Worm (Caenorhabditis elegans): ENCODE measurements around the gene F54D10.4.
A peak's percentile ranks its signal among the peaks of the same experiment; 100 is the strongest.

The F54D10.4 gene

ce11 chrII:3808104-3808503, 1.2 kb upstream of the F54D10.4 start, which contains the start of gene F54D10.5 (continued):
- TF ChIP-seq unc-62 (GFP tag; optimal IDR thresholded peaks at IDR 0.05 in 1 of 2) (no peak), unc-62 (tag; optimal IDR thresholded peaks at IDR 0.05) (no peak), dmd-8 (GFP tag; IDR thresholded peaks at IDR 0.05) (no peak), ces-1 (GFP tag; optimal IDR thresholded peaks at IDR 0.05) (no peak), snpc-4 (tag; optimal IDR thresholded peaks at IDR 0.05) (no peak), rbr-2 (tag; optimal IDR thresholded peaks at IDR 0.05) (peak; percentile 63), fos-1 (tag; optimal IDR thresholded peaks at IDR 0.05) (peak; percentile 7), cey-2 (tag; optimal IDR thresholded peaks at IDR 0.05; ENCODE audit: borderline replicate concordance, insufficient read depth) (no peak), nhr-28 (tag; optimal IDR thresholded peaks at IDR 0.05) (peak; percentile 28), set-16 (GFP tag; IDR thresholded peaks at IDR 0.05) (no peak), daf-8 (GFP tag; IDR thresholded peaks at IDR 0.05) (no peak), lin-13 (GFP tag; optimal IDR thresholded peaks at IDR 0.05) (peak; percentile 31), php-3 (GFP tag; IDR thresholded peaks at IDR 0.05) (no peak), lin-29 (GFP tag; IDR thresholded peaks at IDR 0.05) (no peak), hlh-30 (tag; optimal IDR thresholded peaks at IDR 0.05; ENCODE audit: insufficient read depth) (no peak), nhr-10 (tag; optimal IDR thresholded peaks at IDR 0.05) (no peak), nhr-11 (tag; optimal IDR thresholded peaks at IDR 0.05) (no peak), mxl-2 (GFP tag; conservative IDR thresholded peaks at IDR 0.05) (no peak), ztf-7 (tag; optimal IDR thresholded peaks at IDR 0.05) (no peak), attf-4 (tag; optimal IDR thresholded peaks at IDR 0.05) (no peak), ZK546.5 (tag; optimal IDR thresholded peaks at IDR 0.05) (no peak), pha-4 (GFP tag; IDR thresholded peaks at IDR 0.05) (peak; percentile 35; the same call in 1 of the 2 replicates), pha-4 (tag; optimal IDR thresholded peaks at IDR 0.05) (no peak), F37D6.2 (tag; optimal IDR thresholded peaks at IDR 0.05) (no peak), hif-1 (tag; optimal IDR thresholded peaks at IDR 0.05) (peak in 1 of 2 experiments; percentile 18), F49E8.2 (tag; optimal IDR thresholded peaks at IDR 0.05; ENCODE audit: borderline replicate concordance) (no peak), gei-8 (GFP tag; optimal IDR thresholded peaks at IDR 0.05) (no peak), R02D3.7 (tag; optimal IDR thresholded peaks at IDR 0.05) (peak; percentile 95), hmg-1.1 (GFP tag; IDR thresholded peaks at IDR 0.05) (peak; percentile 51; the same call in 1 of the 2 replicates), ZK337.2 (GFP tag; IDR thresholded peaks at IDR 0.05) (no peak), duxl-1 (tag; optimal IDR thresholded peaks at IDR 0.05; ENCODE audit: poor library complexity) (peak; percentile 84), daf-19 (GFP tag; conservative IDR thresholded peaks at IDR 0.05) (no peak), jun-1 (tag; optimal IDR thresholded peaks at IDR 0.05) (no peak), Y105C5A.15 (GFP tag; IDR thresholded peaks at IDR 0.05) (no peak), nhr-77 (tag; optimal IDR thresholded peaks at IDR 0.05) (peak; percentile 12), skn-1 (tag; optimal IDR thresholded peaks at IDR 0.05) (no peak), Y48G9A.11 (GFP tag; IDR thresholded peaks at IDR 0.05) (no peak), D1046.2 (GFP tag; IDR thresholded peaks at IDR 0.05) (no peak), dve-1 (tag; optimal IDR thresholded peaks at IDR 0.05; ENCODE audit: insufficient read depth) (no peak), zip-11 (GFP tag; IDR thresholded peaks at IDR 0.05) (no peak), ceh-44 (GFP tag; IDR thresholded peaks at IDR 0.05) (no peak), ceh-82 (tag; optimal IDR thresholded peaks at IDR 0.05) (no peak), dmd-6 (GFP tag; IDR thresholded peaks at IDR 0.05) (no peak), nhr-102 (tag; optimal IDR thresholded peaks at IDR 0.05) (no peak), lin-38 (GFP tag; IDR thresholded peaks at IDR 0.05) (no peak), ztf-11 (tag; optimal IDR thresholded peaks at IDR 0.05) (no peak), zfp-2 (tag; optimal IDR thresholded peaks at IDR 0.05) (no peak), madf-5 (GFP tag; IDR thresholded peaks at IDR 0.05) (no peak), lim-7 (GFP tag; IDR thresholded peaks at IDR 0.05) (no peak), lin-39 (tag; optimal IDR thresholded peaks at IDR 0.05) (no peak), aha-1 (tag) (peak; percentile 93), F10B5.3 (tag; optimal IDR thresholded peaks at IDR 0.05) (no peak), T26A8.4 (GFP tag; IDR thresholded peaks at IDR 0.05) (peak; percentile 63)

Data from whole organism, L4 larva.